Fruit fly (Drosophila melanogaster): ENCODE results near the gene PGRP-SB1.

- TF ChIP-seq CG7786 (GFP tag; optimal IDR thresholded peaks at IDR 0.05): no peak
- TF ChIP-seq CG2889 (GFP tag; IDR thresholded peaks at IDR 0.05): no peak
- TF ChIP-seq nerfin-1 (tag; optimal IDR thresholded peaks at IDR 0.05): no peak
- no peak for TF ChIP-seq HmgZ (tag; optimal IDR thresholded peaks at IDR 0.05)
Observed at dm6 chr3L:16752402-16753096, 24.8 kb upstream of the PGRP-SB1 start.

All from whole organism, embryonic.